Fruit fly (Drosophila melanogaster) whole organism, embryonic: ENCODE results near the gene CG32647.

Source experiments
- CG10543 ChIP-seq: fragments of 200-800 bp; sonication (Bioruptor generic); optimal IDR thresholded peaks from 3 replicates; lab custom pipeline; 2017; ENCODE audit warnings: missing biosample characterization, mild to moderate bottlenecking, missing genetic modification characterization, moderate library complexity
- CG11085 ChIP-seq: fragments of 200-800 bp; sonication (Bioruptor generic); IDR thresholded peaks from 2 replicates; pipeline ENCODE4 v1.3.6; 2022; ENCODE audit warnings: missing biosample characterization, missing genetic modification characterization
- CG31224 ChIP-seq: fragments of 200-800 bp; sonication (Bioruptor generic); IDR thresholded peaks from 2 replicates; pipeline ENCODE4 v1.3.6; 2022; ENCODE audit warnings: missing biosample characterization, missing genetic modification characterization
- CG6654 ChIP-seq: fragments of 200-800 bp; sonication (Bioruptor generic); optimal IDR thresholded peaks from 2 replicates; lab custom pipeline; 2017; ENCODE audit warnings: missing biosample characterization, mild to moderate bottlenecking, missing genetic modification characterization
- Fer2 ChIP-seq: fragments of 200-800 bp; sonication (Bioruptor generic); optimal IDR thresholded peaks from 2 replicates; lab custom pipeline; 2018; ENCODE audit warnings: missing biosample characterization, mild to moderate bottlenecking, missing genetic modification characterization, moderate library complexity
- Fer3 ChIP-seq: fragments of 200-800 bp; sonication (Bioruptor generic); optimal IDR thresholded peaks from 2 replicates; lab custom pipeline; 2018; ENCODE audit warnings: missing biosample characterization, mild to moderate bottlenecking, missing genetic modification characterization, moderate library complexity
- Med ChIP-seq: fragments of 200-800 bp; sonication (Bioruptor generic); peaks from one replicate; lab custom pipeline; 2016; ENCODE audit warnings: missing biosample characterization, missing genetic modification characterization, mild to moderate bottlenecking, inconsistent platforms, moderate library complexity
- Poxn ChIP-seq: fragments of 200-800 bp; sonication (Bioruptor generic); IDR thresholded peaks from 2 replicates; pipeline ENCODE4 v1.3.6; 2022; ENCODE audit warnings: missing biosample characterization, missing genetic modification characterization
- Sin3A ChIP-seq: fragments of >200 bp; optimal IDR thresholded peaks from 2 replicates; lab custom pipeline; 2018
- caup ChIP-seq: fragments of 200-800 bp; sonication (Bioruptor generic); optimal IDR thresholded peaks from 3 replicates; lab custom pipeline; 2017; ENCODE audit warnings: missing biosample characterization, mild to moderate bottlenecking, missing genetic modification characterization, moderate library complexity; ENCODE audit not compliant: severe bottlenecking
- disco-r ChIP-seq: fragments of 200-800 bp; sonication (Bioruptor generic); optimal IDR thresholded peaks from 2 replicates; lab custom pipeline; 2016; ENCODE audit warnings: missing biosample characterization, missing genetic modification characterization
- grn ChIP-seq: fragments of 200-800 bp; sonication (Bioruptor generic); optimal IDR thresholded peaks from 3 replicates; lab custom pipeline; 2017; ENCODE audit warnings: missing biosample characterization, missing genetic modification characterization
- pzg ChIP-seq: fragments of 200-800 bp; sonication (Bioruptor generic); optimal IDR thresholded peaks from 3 replicates; lab custom pipeline; 2018; ENCODE audit warnings: missing biosample characterization, mild to moderate bottlenecking, missing genetic modification characterization, moderate library complexity
- sisA ChIP-seq: fragments of 200-800 bp; sonication (Bioruptor generic); IDR thresholded peaks from 2 replicates; pipeline ENCODE4 v1.3.6; 2022; ENCODE audit warnings: missing biosample characterization, missing genetic modification characterization
- sug ChIP-seq: fragments of 200-800 bp; optimal IDR thresholded peaks from 2 replicates; lab custom pipeline; 2019; ENCODE audit warnings: missing biosample characterization, mild to moderate bottlenecking, missing genetic modification characterization, moderate library complexity

The CG32647 gene

dm6 chrX:12723332-12723731, 61.4 kb downstream of the CG32647 start (continued):
- TF ChIP-seq sisA (GFP tag; lab: Robert Waterston, UW) (no peak), Sin3A (lab: Kevin White, UChicago) (no peak), CG6654 (GFP tag; lab: Kevin White, UChicago) (no peak), caup (peak; percentile 52), pzg (GFP tag; lab: Kevin White, UChicago) (no peak), sug (tag; lab: Kevin White, UChicago) (peak; percentile 64), grn (GFP tag; lab: Kevin White, UChicago) (peak; percentile 91), Fer2 (no peak), CG10543 (peak; percentile 33), disco-r (GFP tag; lab: Kevin White, UChicago) (no peak), Fer3 (tag; lab: Kevin White, UChicago) (peak; percentile 14), Poxn (GFP tag; lab: Robert Waterston, UW) (no peak)

DNA sequence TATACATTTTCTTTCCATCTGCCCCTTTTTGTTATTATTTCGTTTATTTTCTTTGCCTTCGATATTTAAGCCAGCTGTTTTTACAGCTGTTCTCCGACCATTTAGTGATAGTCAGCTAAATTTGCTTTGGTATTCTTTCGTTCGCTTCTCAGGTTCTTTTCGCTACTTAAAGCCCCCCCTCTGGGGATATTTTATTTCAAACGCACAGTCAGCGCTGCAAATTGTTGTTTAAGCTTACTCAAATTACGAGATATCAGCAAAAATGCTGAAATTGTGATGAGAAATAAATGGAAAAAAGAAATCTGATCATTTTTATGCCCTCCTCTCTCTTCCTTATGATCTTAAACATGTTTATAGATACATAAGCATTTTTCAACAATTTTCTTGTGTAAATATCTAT, 62.7 kb downstream of the CG32647 start:
- TF ChIP-seq CG31224 (GFP tag; lab: Robert Waterston, UW), result no peak
- peak; percentile 16 for TF ChIP-seq Med (GFP tag; lab: Kevin White, UChicago)
- no peak for TF ChIP-seq CG11085 (GFP tag; lab: Robert Waterston, UW)
